Worm (Caenorhabditis elegans) whole organism, early embryonic: ENCODE results near the gene kreg-1.
"Not testable (repeated sequence)": the region's sequence is repeated elsewhere in the genome, so short reads cannot be mapped to it uniquely, and the experiment has no call there.

Source experiments
- B0310.2 ChIP-seq: sonication (generic microtip); optimal IDR thresholded peaks from 2 replicates; lab custom pipeline; 2016; ENCODE audit warnings: mild to moderate bottlenecking, missing genetic modification characterization, missing compliant biosample characterization
- F13C5.2 ChIP-seq: sonication (generic microtip); optimal IDR thresholded peaks from 2 replicates; lab custom pipeline; 2017; ENCODE audit warnings: mild to moderate bottlenecking, missing genetic modification characterization, inconsistent platforms, missing compliant biosample characterization
- aly-1 ChIP-seq: sonication (generic microtip); optimal IDR thresholded peaks from 2 replicates; lab custom pipeline; 2016; ENCODE audit warnings: missing genetic modification characterization, missing compliant biosample characterization
- ama-1 ChIP-seq: fragments of 150-350 bp; optimal IDR thresholded peaks from 2 replicates; lab custom pipeline; 2014
- ceh-13 ChIP-seq: fragments of 200-800 bp; sonication (Bioruptor generic); optimal IDR thresholded peaks from 2 replicates; lab custom pipeline; 2018; ENCODE audit warnings: mild to moderate bottlenecking, missing genetic modification characterization, missing compliant biosample characterization
- ceh-36 ChIP-seq: sonication (generic microtip); optimal IDR thresholded peaks from 2 replicates; lab custom pipeline; 2016; ENCODE audit warnings: missing genetic modification characterization, inconsistent platforms, missing compliant biosample characterization
- ets-7 ChIP-seq: sonication (generic microtip); optimal IDR thresholded peaks from 2 replicates; lab custom pipeline; 2016; ENCODE audit warnings: missing genotype, missing genetic modification characterization, missing compliant biosample characterization
- flt-1 ChIP-seq: fragments of 200-800 bp; sonication (Bioruptor generic); IDR thresholded peaks from 2 replicates; pipeline ENCODE4 v1.3.6; 2022; ENCODE audit warnings: missing genetic modification characterization, missing compliant biosample characterization
- hmbx-1 ChIP-seq: sonication (generic microtip); optimal IDR thresholded peaks from 2 replicates; lab custom pipeline; 2016; ENCODE audit warnings: mild to moderate bottlenecking, missing genetic modification characterization, missing compliant biosample characterization
- hmg-4 ChIP-seq: fragments of 200-800 bp; sonication (Bioruptor generic); optimal IDR thresholded peaks from 2 replicates; lab custom pipeline; 2018; ENCODE audit warnings: mild to moderate bottlenecking, missing genetic modification characterization, missing compliant biosample characterization
- hnd-1 ChIP-seq: sonication (generic microtip); optimal IDR thresholded peaks from 2 replicates; lab custom pipeline; 2016; ENCODE audit warnings: missing genetic modification characterization, missing compliant biosample characterization
- pes-1 ChIP-seq: fragments of 200-800 bp; sonication (Bioruptor generic); IDR thresholded peaks from 2 replicates; pipeline ENCODE4 v1.3.6; 2022; ENCODE audit warnings: missing genetic modification reagents, missing genetic modification characterization, missing compliant biosample characterization
- scrt-1 ChIP-seq: fragments of 200-800 bp; sonication (Bioruptor generic); IDR thresholded peaks from 2 replicates; pipeline ENCODE4 v1.3.6; 2022; ENCODE audit warnings: missing genetic modification characterization, missing compliant biosample characterization
- sea-1 ChIP-seq: fragments of 200-800 bp; sonication (Bioruptor generic); conservative IDR thresholded peaks from 2 replicates; pipeline ENCODE4 v1.3.6; 2022; ENCODE audit warnings: missing genetic modification characterization, missing compliant biosample characterization
- tbx-11 ChIP-seq: fragments of 200-800 bp; sonication (Bioruptor generic); IDR thresholded peaks from 2 replicates; pipeline ENCODE4 v1.3.6; 2022; ENCODE audit warnings: missing genetic modification characterization, missing compliant biosample characterization
- tbx-37 ChIP-seq: fragments of 200-800 bp; sonication (Bioruptor generic); conservative IDR thresholded peaks from 2 replicates; pipeline ENCODE4 v1.3.6; 2022; ENCODE audit warnings: missing genetic modification reagents, missing genetic modification characterization, missing compliant biosample characterization
- tra-4 ChIP-seq: sonication (generic microtip); optimal IDR thresholded peaks from 2 replicates; lab custom pipeline; 2017; ENCODE audit warnings: missing genetic modification characterization, missing compliant biosample characterization

kreg-1 gene

DNA sequence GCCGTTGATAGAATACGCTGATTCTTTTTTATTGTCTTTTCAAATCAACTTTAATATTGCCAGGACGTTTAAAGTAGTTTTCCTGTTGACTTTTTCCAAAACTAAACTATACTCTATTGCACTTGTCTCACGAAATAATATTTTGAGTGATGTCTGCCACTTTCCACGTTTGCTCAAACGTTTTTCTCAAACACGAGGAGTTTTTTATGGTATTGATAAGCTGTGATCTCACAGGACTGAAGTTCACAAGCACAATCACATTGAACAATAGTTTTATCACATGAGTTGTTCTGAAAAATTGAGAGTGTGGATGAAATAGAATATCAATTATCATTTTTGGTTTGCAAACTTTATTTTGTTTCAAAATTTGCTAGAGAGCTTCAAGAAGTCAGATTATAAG lies 10.3 kb downstream of the kreg-1 start:
- TF ChIP-seq aly-1 (tag; lab: Kevin White, UChicago) (no peak), flt-1 (GFP tag; lab: Robert Waterston, UW) (no peak), ceh-36 (tag; lab: Kevin White, UChicago) (no peak), F13C5.2 (tag; lab: Kevin White, UChicago) (no peak), hmg-4 (GFP tag; lab: Kevin White, UChicago) (no peak), tbx-37 (GFP tag; lab: Robert Waterston, UW) (no peak), hnd-1 (tag; lab: Kevin White, UChicago) (no peak), B0310.2 (tag; lab: Kevin White, UChicago) (no peak), ets-7 (tag; lab: Kevin White, UChicago) (no peak), ceh-13 (GFP tag; lab: Kevin White, UChicago) (no peak)

DNA sequence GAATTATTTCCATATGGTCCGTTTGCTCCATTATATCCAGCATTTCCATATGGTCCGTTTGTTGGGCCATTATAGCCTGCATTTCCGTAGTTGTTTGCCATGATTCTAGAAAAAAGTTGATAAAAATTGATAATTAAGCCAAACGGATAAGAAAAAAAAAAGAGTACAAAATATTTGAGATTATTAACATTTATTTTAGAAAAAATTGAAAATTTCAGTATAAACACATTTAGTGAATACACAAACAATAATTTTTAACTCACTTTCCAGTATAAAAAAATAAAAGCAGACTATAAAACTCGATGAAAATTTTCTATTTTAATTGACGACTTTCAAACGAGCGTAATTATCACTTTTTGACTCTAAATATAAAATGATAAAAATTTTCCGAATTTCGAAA lies 11.1 kb downstream of the kreg-1 start, which contains the start of gene F53A9.9:
Gene F53A9.9 (minus strand): TSS at position 101 of the 400 bp plus-strand sequence.
- TF ChIP-seq ets-7 (tag; lab: Kevin White, UChicago) (no peak), hmg-4 (GFP tag; lab: Kevin White, UChicago) (no peak), tbx-37 (GFP tag; lab: Robert Waterston, UW) (no peak), hmbx-1 (tag; lab: Kevin White, UChicago) (no peak), sea-1 (no peak), tra-4 (tag; lab: Kevin White, UChicago) (no peak), tbx-11 (GFP tag; lab: Robert Waterston, UW) (no peak), pes-1 (GFP tag; lab: Robert Waterston, UW) (no peak), ceh-36 (tag; lab: Kevin White, UChicago) (no peak), hnd-1 (tag; lab: Kevin White, UChicago) (no peak), ceh-13 (GFP tag; lab: Kevin White, UChicago) (no peak), ama-1 (no peak), flt-1 (GFP tag; lab: Robert Waterston, UW) (no peak), scrt-1 (GFP tag; lab: Robert Waterston, UW) (no peak), B0310.2 (tag; lab: Kevin White, UChicago) (no peak), aly-1 (tag; lab: Kevin White, UChicago) (no peak)

DNA sequence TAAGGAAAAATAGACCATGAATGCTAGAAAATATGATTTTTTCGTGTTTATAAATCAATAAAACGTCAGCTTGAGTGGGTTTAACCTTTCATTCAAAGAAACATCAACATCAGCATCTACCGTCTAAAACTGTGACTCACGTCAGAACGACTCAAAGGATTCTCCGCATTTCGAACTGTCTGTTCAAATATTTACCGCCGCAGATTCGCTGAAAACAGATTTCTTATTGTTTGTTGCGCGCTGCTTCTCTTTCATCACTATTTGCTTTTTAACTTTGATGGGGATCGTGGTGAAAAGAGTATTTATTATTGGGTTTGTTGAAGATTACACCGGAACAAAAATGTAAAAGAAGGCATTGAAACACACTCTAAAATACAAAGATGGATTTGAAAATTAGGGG lies 11.7 kb downstream of the kreg-1 start:
- TF ChIP-seq ceh-13 (GFP tag; lab: Kevin White, UChicago) (no peak), pes-1 (GFP tag; lab: Robert Waterston, UW) (no peak), F13C5.2 (tag; lab: Kevin White, UChicago) (no peak), hnd-1 (tag; lab: Kevin White, UChicago) (no peak), tra-4 (tag; lab: Kevin White, UChicago) (no peak), B0310.2 (tag; lab: Kevin White, UChicago) (no peak), scrt-1 (GFP tag; lab: Robert Waterston, UW) (no peak), ama-1 (no peak), ceh-36 (tag; lab: Kevin White, UChicago) (no peak)

DNA sequence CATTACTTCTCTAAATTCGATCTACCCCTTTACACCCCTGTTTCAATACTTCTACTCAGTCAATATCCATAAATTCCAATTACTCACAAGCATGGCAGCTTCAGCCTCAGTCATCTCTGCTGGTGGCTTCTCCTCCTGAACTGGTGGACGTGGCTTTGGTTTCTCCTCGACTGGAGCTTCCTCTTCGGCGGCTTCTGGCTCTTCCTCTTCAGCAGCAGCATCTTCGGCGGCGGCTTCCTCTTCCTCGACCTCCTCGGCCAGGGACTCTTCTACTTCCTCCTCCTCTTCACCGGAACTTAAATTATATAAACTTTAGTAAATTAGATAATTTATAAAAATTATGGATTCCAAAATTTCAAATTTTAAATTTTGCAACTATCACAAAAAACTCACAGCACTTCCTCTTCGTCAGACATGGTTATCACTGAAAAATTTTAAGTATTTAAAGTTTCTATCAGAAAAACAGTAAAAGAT lies 13.6 kb downstream of the kreg-1 start, which contains the start of gene tnt-2:
Gene tnt-2 (minus strand): TSS at position 424 of the 474 bp plus-strand sequence.
- no peak for TF ChIP-seq scrt-1 (GFP tag; lab: Robert Waterston, UW)
- no peak for TF ChIP-seq ceh-36 (tag; lab: Kevin White, UChicago)
- no peak for TF ChIP-seq flt-1 (GFP tag; lab: Robert Waterston, UW)
- TF ChIP-seq tbx-11 (GFP tag; lab: Robert Waterston, UW) = no peak
- no peak for TF ChIP-seq sea-1
- no peak for TF ChIP-seq ama-1
- no peak for TF ChIP-seq hnd-1 (tag; lab: Kevin White, UChicago)
- TF ChIP-seq hmbx-1 (tag; lab: Kevin White, UChicago) = no peak
- TF ChIP-seq tra-4 (tag; lab: Kevin White, UChicago) = no peak
- TF ChIP-seq tbx-37 (GFP tag; lab: Robert Waterston, UW) = no peak

DNA sequence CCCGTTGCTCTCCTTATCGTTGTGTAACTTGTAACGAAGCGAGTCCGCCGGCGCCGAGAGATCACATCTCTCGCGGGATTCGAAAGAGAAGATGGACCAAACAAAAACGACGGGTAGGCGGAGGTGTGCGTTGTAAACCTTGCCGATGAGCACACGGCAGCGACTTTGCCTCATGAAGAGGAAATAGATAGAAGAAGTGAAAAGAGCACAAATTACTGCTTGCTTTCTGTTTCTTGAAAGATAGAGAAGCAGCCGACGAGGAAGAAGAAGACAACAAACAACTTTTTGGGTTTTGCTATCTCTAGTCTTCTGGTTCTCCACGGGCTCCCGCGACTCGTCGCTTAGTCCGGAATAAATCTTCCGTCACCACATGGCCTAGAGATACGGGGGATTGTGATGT lies 14.3 kb downstream of the kreg-1 start:
- TF ChIP-seq B0310.2 (tag; lab: Kevin White, UChicago) = no peak
- TF ChIP-seq ceh-13 (GFP tag; lab: Kevin White, UChicago) = no peak
- TF ChIP-seq pes-1 (GFP tag; lab: Robert Waterston, UW) = no peak
- TF ChIP-seq flt-1 (GFP tag; lab: Robert Waterston, UW) = no peak
- no peak for TF ChIP-seq hmg-4 (GFP tag; lab: Kevin White, UChicago)
- no peak for TF ChIP-seq tra-4 (tag; lab: Kevin White, UChicago)
- no peak for TF ChIP-seq hmbx-1 (tag; lab: Kevin White, UChicago)
- no peak for TF ChIP-seq ceh-36 (tag; lab: Kevin White, UChicago)
- TF ChIP-seq F13C5.2 (tag; lab: Kevin White, UChicago) = no peak
- no peak for TF ChIP-seq scrt-1 (GFP tag; lab: Robert Waterston, UW)
- no peak for TF ChIP-seq hnd-1 (tag; lab: Kevin White, UChicago)
- TF ChIP-seq ama-1 = no peak
- TF ChIP-seq tbx-37 (GFP tag; lab: Robert Waterston, UW) = no peak
- TF ChIP-seq aly-1 (tag; lab: Kevin White, UChicago) = no peak
- TF ChIP-seq ets-7 (tag; lab: Kevin White, UChicago) = no peak

DNA sequence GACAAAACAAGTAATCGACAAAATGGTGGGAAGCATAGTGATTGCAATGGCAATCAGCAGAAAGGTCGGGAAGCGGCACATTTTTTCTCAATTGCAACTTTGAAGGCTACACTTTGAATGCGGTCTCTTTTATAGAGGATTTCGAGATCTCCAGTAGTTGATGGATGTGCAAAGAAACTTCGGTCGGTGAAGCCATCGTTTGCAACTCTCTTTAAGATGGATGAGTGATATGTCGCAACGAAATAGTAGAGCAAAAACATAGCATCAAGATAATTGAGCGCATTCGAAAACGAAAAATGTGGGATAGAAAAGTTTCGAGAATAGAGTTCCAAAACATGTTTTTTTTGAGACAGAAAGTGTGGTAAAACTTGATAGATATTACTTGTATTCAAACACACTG lies 17.7 kb downstream of the kreg-1 start, which contains the start of gene EGAP4.1:
Gene EGAP4.1 (minus strand): TSS at position 101 of the 400 bp plus-strand sequence.
- no peak for TF ChIP-seq tbx-37 (GFP tag; lab: Robert Waterston, UW)
- TF ChIP-seq B0310.2 (tag; lab: Kevin White, UChicago) = no peak
- no peak for TF ChIP-seq tra-4 (tag; lab: Kevin White, UChicago)
- no peak for TF ChIP-seq hmg-4 (GFP tag; lab: Kevin White, UChicago)
- no peak for TF ChIP-seq F13C5.2 (tag; lab: Kevin White, UChicago)

DNA sequence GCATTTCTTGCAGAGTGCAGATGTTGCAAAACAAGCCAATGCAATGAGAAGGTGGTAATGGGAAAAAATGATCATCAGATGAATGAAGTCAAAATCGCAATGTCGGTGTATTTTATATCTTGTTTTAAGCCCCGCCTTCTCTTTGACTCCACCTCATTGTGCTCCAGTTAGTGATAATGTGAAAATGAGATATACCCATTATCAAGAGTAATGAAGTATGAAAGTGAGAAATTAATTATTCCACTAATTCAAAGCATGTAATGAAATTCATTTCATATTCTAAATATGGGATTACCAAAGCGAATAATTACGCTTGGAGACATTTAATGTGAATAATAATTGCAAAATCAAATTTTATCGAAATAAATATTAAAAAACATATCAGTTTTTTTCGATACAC lies 22.3 kb downstream of the kreg-1 start, which contains the start of gene M02D8.6:
Gene M02D8.6 (minus strand): TSS at position 101 of the 400 bp plus-strand sequence.
- TF ChIP-seq ama-1; aly-1 (tag; lab: Kevin White, UChicago); tbx-11 (GFP tag; lab: Robert Waterston, UW): not testable (repeated sequence)
